Worm (Caenorhabditis elegans) whole organism, midembryonic: ENCODE measurements around the gene str-145.

Experiments used
- T22C8.4 ChIP-seq: fragments of 200-800 bp; sonication (Bioruptor generic); IDR thresholded peaks from 2 replicates; pipeline ENCODE4 v1.3.6; 2022; ENCODE audit warnings: missing genetic modification characterization, missing compliant biosample characterization
- ref-1 ChIP-seq: fragments of 200-800 bp; sonication (Bioruptor generic); conservative IDR thresholded peaks from 2 replicates; pipeline ENCODE4 v1.3.6; 2022; ENCODE audit warnings: missing genetic modification reagents, missing genetic modification characterization, missing compliant biosample characterization

DNA sequence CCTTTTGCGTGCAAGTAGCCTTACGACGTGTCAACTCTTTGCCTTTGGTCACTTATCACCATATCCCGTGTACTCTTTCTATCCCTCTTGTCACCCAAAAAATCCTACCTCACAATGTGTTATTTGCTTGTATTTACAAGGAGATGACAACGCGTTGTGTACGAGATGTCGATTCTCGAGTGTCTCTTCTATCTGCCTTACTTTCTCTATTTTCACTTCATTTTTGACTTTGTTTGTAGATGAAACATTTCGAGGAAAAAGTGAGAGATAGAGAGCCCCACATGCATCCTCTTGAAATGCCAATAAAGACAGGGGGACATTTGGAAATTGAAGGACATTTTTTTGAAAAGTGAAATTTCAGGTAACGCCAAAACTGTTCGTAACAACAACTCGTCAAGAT lies 12.7 kb upstream of the str-145 start:
- no peak for TF ChIP-seq ref-1 (GFP tag; lab: Robert Waterston, UW)
- no peak for TF ChIP-seq T22C8.4 (GFP tag; lab: Robert Waterston, UW)
